Worm (Caenorhabditis elegans) whole organism, mixed stage, embryonic: ENCODE measurements around the gene ZK402.2.
"Not testable (repeated sequence)": the region's sequence is repeated elsewhere in the genome, so short reads cannot be mapped to it uniquely, and the experiment has no call there.

Experiments
- ces-1 ChIP-seq: fragments of 150-350 bp; optimal IDR thresholded peaks from 2 replicates; lab custom pipeline; 2014; ENCODE audit warnings: missing biosample characterization, missing genetic modification reagents, missing genetic modification characterization
- nhr-76 ChIP-seq: sonication (generic microtip); optimal IDR thresholded peaks from 2 replicates; lab custom pipeline; 2017; ENCODE audit warnings: missing biosample characterization, missing genetic modification characterization

DNA sequence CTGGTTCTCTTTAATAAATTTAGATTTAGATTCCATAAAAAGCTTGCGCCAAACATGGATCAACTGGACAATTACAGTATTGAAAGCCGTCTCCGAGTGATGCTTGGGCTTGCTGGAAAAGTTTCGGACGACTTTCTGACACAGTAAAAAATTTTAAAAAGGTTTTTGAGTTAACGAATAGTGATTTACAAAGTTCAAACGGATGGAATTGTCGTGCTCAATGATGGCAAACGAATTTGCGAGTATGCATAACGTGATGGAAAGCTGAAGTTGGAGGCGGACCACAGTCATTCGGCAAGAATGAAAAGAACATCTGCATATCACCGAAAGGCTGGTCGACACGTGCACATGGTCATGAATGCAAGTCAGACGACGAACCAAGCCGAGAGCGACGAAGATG lies 427 bp downstream of the ZK402.2 start, which contains the start of gene ZK402.1:
- not testable (repeated sequence) for TF ChIP-seq nhr-76 (tag; lab: Kevin White, UChicago); ces-1
